Fruit fly (Drosophila melanogaster) whole organism, embryonic: ENCODE measurements around the gene Wdr62.

Source experiments
- Abd-B ChIP-seq: fragments of 200-800 bp; sonication (Bioruptor generic); optimal IDR thresholded peaks from 2 replicates; lab custom pipeline; 2018; ENCODE audit warnings: missing biosample characterization, mild to moderate bottlenecking, missing genetic modification characterization, moderate library complexity
- Aef1 ChIP-seq: fragments of 200-800 bp; sonication (Bioruptor generic); IDR thresholded peaks from 3 replicates; pipeline ENCODE4 v1.3.6; 2022; ENCODE audit warnings: missing biosample characterization, missing genetic modification characterization
- B-H2 ChIP-seq: fragments of 200-800 bp; sonication (Bioruptor generic); optimal IDR thresholded peaks from 2 replicates; lab custom pipeline; 2018; ENCODE audit warnings: missing biosample characterization, mild to moderate bottlenecking, missing genetic modification characterization
- Bdp1 ChIP-seq: fragments of 200-800 bp; sonication (Bioruptor generic); optimal IDR thresholded peaks from 3 replicates; lab custom pipeline; 2016; ENCODE audit warnings: missing biosample characterization, missing genetic modification characterization
- CG10366 ChIP-seq: fragments of 200-800 bp; sonication (Bioruptor generic); IDR thresholded peaks from 2 replicates; pipeline ENCODE4 v1.3.6; 2022; ENCODE audit warnings: missing biosample characterization, missing genetic modification characterization
- CG10462 ChIP-seq: fragments of 200-800 bp; sonication (Bioruptor generic); optimal IDR thresholded peaks from 2 replicates; lab custom pipeline; 2016; ENCODE audit warnings: missing biosample characterization, missing genetic modification characterization
- CG10543 ChIP-seq: fragments of 200-800 bp; sonication (Bioruptor generic); optimal IDR thresholded peaks from 3 replicates; lab custom pipeline; 2017; ENCODE audit warnings: missing biosample characterization, mild to moderate bottlenecking, missing genetic modification characterization, moderate library complexity
- CG13296 ChIP-seq: fragments of 200-800 bp; sonication (Bioruptor generic); optimal IDR thresholded peaks from 3 replicates; lab custom pipeline; 2018; ENCODE audit warnings: missing biosample characterization, mild to moderate bottlenecking, missing genetic modification characterization
- CG13894 ChIP-seq: fragments of 200-800 bp; sonication (Bioruptor generic); optimal IDR thresholded peaks from 3 replicates; lab custom pipeline; 2018; ENCODE audit warnings: missing biosample characterization, mild to moderate bottlenecking, missing genetic modification characterization, moderate library complexity
- CG14014 ChIP-seq: fragments of 200-800 bp; sonication (Bioruptor generic); IDR thresholded peaks from 2 replicates; pipeline ENCODE4 v1.3.6; 2022; ENCODE audit warnings: missing biosample characterization, missing genetic modification characterization
- CG1602 ChIP-seq: fragments of 200-800 bp; sonication (Bioruptor generic); optimal IDR thresholded peaks from 3 replicates; lab custom pipeline; 2016; ENCODE audit warnings: missing biosample characterization, missing genetic modification characterization
- CG17361 ChIP-seq: fragments of 200-800 bp; sonication (Bioruptor generic); IDR thresholded peaks from 3 replicates; pipeline ENCODE4 v1.3.6; 2022; ENCODE audit warnings: missing biosample characterization, missing genetic modification characterization
- CG18262 ChIP-seq: fragments of 200-800 bp; optimal IDR thresholded peaks from 3 replicates; lab custom pipeline; 2019; ENCODE audit warnings: missing biosample characterization, mild to moderate bottlenecking, missing genetic modification characterization, moderate library complexity
- CG3065 ChIP-seq: fragments of 200-800 bp; sonication (Bioruptor generic); optimal IDR thresholded peaks from 2 replicates; lab custom pipeline; 2016; ENCODE audit warnings: missing biosample characterization, missing genetic modification characterization
- CG32532 ChIP-seq: fragments of 200-800 bp; sonication (Bioruptor generic); IDR thresholded peaks from 2 replicates; pipeline ENCODE4 v1.3.6; 2022; ENCODE audit warnings: missing biosample characterization, missing genetic modification characterization
- CG33213 ChIP-seq: fragments of 200-800 bp; sonication (Bioruptor generic); optimal IDR thresholded peaks from 3 replicates; lab custom pipeline; 2016; ENCODE audit warnings: missing biosample characterization, missing genetic modification characterization
- CG43689 ChIP-seq: fragments of 200-800 bp; sonication (Bioruptor generic); IDR thresholded peaks from 2 replicates; pipeline ENCODE4 v1.3.6; 2022; ENCODE audit warnings: missing biosample characterization, missing genetic modification characterization
- CG4404 ChIP-seq: fragments of 200-800 bp; sonication (Bioruptor generic); IDR thresholded peaks from 2 replicates; pipeline ENCODE4 v1.3.6; 2022; ENCODE audit warnings: missing biosample characterization, missing genetic modification characterization
- CG4707 ChIP-seq: fragments of 200-800 bp; sonication (Bioruptor generic); optimal IDR thresholded peaks from 2 replicates; lab custom pipeline; 2018; ENCODE audit warnings: missing biosample characterization, mild to moderate bottlenecking, missing genetic modification characterization, moderate library complexity
- CG6175 ChIP-seq: fragments of 200-800 bp; sonication (Bioruptor generic); IDR thresholded peaks from 3 replicates; pipeline ENCODE4 v1.3.6; 2022; ENCODE audit warnings: missing biosample characterization, missing genetic modification characterization
- CG8944 ChIP-seq: fragments of 200-800 bp; sonication (Bioruptor generic); optimal IDR thresholded peaks from 3 replicates; lab custom pipeline; 2016; ENCODE audit warnings: missing biosample characterization, missing genetic modification characterization
- CG9817 ChIP-seq: fragments of 200-800 bp; sonication (Bioruptor generic); optimal IDR thresholded peaks from 2 replicates; lab custom pipeline; 2018; ENCODE audit warnings: missing biosample characterization, mild to moderate bottlenecking, missing genetic modification characterization, moderate library complexity
- H15 ChIP-seq: fragments of 200-800 bp; sonication (Bioruptor generic); IDR thresholded peaks from 3 replicates; pipeline ENCODE4 v1.3.6; 2022; ENCODE audit warnings: missing biosample characterization, missing genetic modification characterization
- HmgD ChIP-seq: fragments of 200-800 bp; sonication (Bioruptor generic); optimal IDR thresholded peaks from 3 replicates; lab custom pipeline; 2016; ENCODE audit warnings: missing biosample characterization, missing genetic modification characterization
- Hsf ChIP-seq: fragments of 200-800 bp; sonication (Bioruptor generic); optimal IDR thresholded peaks from 3 replicates; lab custom pipeline; 2016; ENCODE audit warnings: missing biosample characterization, missing genetic modification characterization
- MBD-R2 ChIP-seq: fragments of 200-800 bp; sonication (Bioruptor generic); IDR thresholded peaks from 2 replicates; pipeline ENCODE4 v1.3.6; 2022; ENCODE audit warnings: missing biosample characterization, missing genetic modification characterization
- Max ChIP-seq: fragments of 200-800 bp; sonication (Bioruptor generic); optimal IDR thresholded peaks from 2 replicates; lab custom pipeline; 2016; ENCODE audit warnings: missing biosample characterization, mild to moderate bottlenecking, missing genetic modification characterization
- YL-1 ChIP-seq: fragments of 200-800 bp; sonication (Bioruptor generic); optimal IDR thresholded peaks from 3 replicates; lab custom pipeline; 2017; ENCODE audit warnings: missing biosample characterization, mild to moderate bottlenecking, missing genetic modification characterization
- abd-A ChIP-seq: fragments of 200-800 bp; sonication (Bioruptor generic); optimal IDR thresholded peaks from 3 replicates; lab custom pipeline; 2019; ENCODE audit warnings: missing biosample characterization, mild to moderate bottlenecking, missing genetic modification characterization, moderate library complexity
- bowl ChIP-seq: fragments of 200-800 bp; sonication (Bioruptor generic); IDR thresholded peaks from 2 replicates; pipeline ENCODE4 v1.3.6; 2022; ENCODE audit warnings: missing biosample characterization, missing genetic modification characterization
- bsh ChIP-seq, 2 experiments: fragments of 200-800 bp; sonication (Bioruptor generic); optimal IDR thresholded peaks; 2 replicates each; lab custom pipeline; 2017 to 2018; ENCODE audit warnings: mild to moderate bottlenecking in 2 of 2, missing biosample characterization in 2 of 2, missing genetic modification characterization in 2 of 2, moderate library complexity in 1 of 2
- cwo ChIP-seq: fragments of 200-800 bp; sonication (Bioruptor generic); optimal IDR thresholded peaks from 3 replicates; lab custom pipeline; 2017; ENCODE audit warnings: missing biosample characterization, missing genetic modification characterization, mild to moderate bottlenecking, moderate library complexity, missing genetic modification reagents
- danr ChIP-seq: fragments of 200-800 bp; sonication (Bioruptor generic); IDR thresholded peaks from 2 replicates; pipeline ENCODE4 v1.3.6; 2022; ENCODE audit warnings: missing biosample characterization, missing genetic modification characterization
- dati ChIP-seq: fragments of 200-800 bp; sonication (Bioruptor generic); IDR thresholded peaks from 2 replicates; pipeline ENCODE4 v1.3.6; 2022; ENCODE audit warnings: missing biosample characterization, missing genetic modification characterization
- disco-r ChIP-seq: fragments of 200-800 bp; sonication (Bioruptor generic); optimal IDR thresholded peaks from 2 replicates; lab custom pipeline; 2016; ENCODE audit warnings: missing biosample characterization, missing genetic modification characterization
- dpn ChIP-seq, 2 experiments: fragments of 200-800 bp; sonication (Bioruptor generic); optimal IDR thresholded peaks; 3 replicates each; lab custom pipeline; 2016; ENCODE audit warnings: missing biosample characterization in 2 of 2, missing genetic modification characterization in 2 of 2
- eyg ChIP-seq: fragments of 200-800 bp; sonication (Bioruptor generic); optimal IDR thresholded peaks from 3 replicates; lab custom pipeline; 2016; ENCODE audit warnings: missing biosample characterization, missing genetic modification characterization
- gcm2 ChIP-seq: fragments of 200-800 bp; sonication (Bioruptor generic); optimal IDR thresholded peaks from 2 replicates; lab custom pipeline; 2016; ENCODE audit warnings: missing biosample characterization, missing genetic modification characterization
- lmd ChIP-seq: fragments of 200-800 bp; sonication (Bioruptor generic); IDR thresholded peaks from 2 replicates; pipeline ENCODE4 v1.3.6; 2022; ENCODE audit warnings: missing biosample characterization, missing genetic modification characterization
- nom ChIP-seq: fragments of 200-800 bp; sonication (Bioruptor generic); optimal IDR thresholded peaks from 2 replicates; lab custom pipeline; 2017; ENCODE audit warnings: missing biosample characterization, missing genetic modification characterization, mild to moderate bottlenecking, moderate library complexity, missing genetic modification reagents
- oc ChIP-seq: fragments of 200-800 bp; sonication (Bioruptor generic); optimal IDR thresholded peaks from 2 replicates; lab custom pipeline; 2018; ENCODE audit warnings: missing biosample characterization, mild to moderate bottlenecking, missing genetic modification characterization, moderate library complexity
- pita ChIP-seq: fragments of 200-800 bp; sonication (Bioruptor generic); optimal IDR thresholded peaks from 2 replicates; lab custom pipeline; 2017; ENCODE audit warnings: missing biosample characterization, mild to moderate bottlenecking, missing genetic modification characterization
- row ChIP-seq: fragments of 200-800 bp; sonication (Bioruptor generic); IDR thresholded peaks from 3 replicates; pipeline ENCODE4 v1.3.6; 2022; ENCODE audit warnings: missing biosample characterization, missing genetic modification characterization
- run ChIP-seq: fragments of 200-800 bp; sonication (Bioruptor generic); optimal IDR thresholded peaks from 3 replicates; lab custom pipeline; 2018; ENCODE audit warnings: missing biosample characterization, mild to moderate bottlenecking, missing genetic modification characterization
- scrt ChIP-seq: fragments of 200-800 bp; sonication (Bioruptor generic); optimal IDR thresholded peaks from 2 replicates; lab custom pipeline; 2018; ENCODE audit warnings: missing biosample characterization, mild to moderate bottlenecking, missing genetic modification characterization, moderate library complexity
- tgo ChIP-seq: fragments of 200-800 bp; sonication (Bioruptor generic); IDR thresholded peaks from 3 replicates; pipeline ENCODE4 v1.3.6; 2022; ENCODE audit warnings: missing biosample characterization, missing genetic modification characterization
- toy ChIP-seq: fragments of 200-800 bp; sonication (Bioruptor generic); IDR thresholded peaks from 2 replicates; pipeline ENCODE4 v1.3.6; 2022; ENCODE audit warnings: missing biosample characterization, missing genetic modification characterization
- trem ChIP-seq: fragments of 200-800 bp; optimal IDR thresholded peaks from 3 replicates; lab custom pipeline; 2019; ENCODE audit warnings: missing biosample characterization, mild to moderate bottlenecking, missing genetic modification characterization, moderate library complexity
- tup ChIP-seq: fragments of 200-800 bp; sonication (Bioruptor generic); optimal IDR thresholded peaks from 2 replicates; lab custom pipeline; 2016; ENCODE audit warnings: missing biosample characterization, mild to moderate bottlenecking, missing genetic modification characterization, moderate library complexity

Gene Wdr62

DNA sequence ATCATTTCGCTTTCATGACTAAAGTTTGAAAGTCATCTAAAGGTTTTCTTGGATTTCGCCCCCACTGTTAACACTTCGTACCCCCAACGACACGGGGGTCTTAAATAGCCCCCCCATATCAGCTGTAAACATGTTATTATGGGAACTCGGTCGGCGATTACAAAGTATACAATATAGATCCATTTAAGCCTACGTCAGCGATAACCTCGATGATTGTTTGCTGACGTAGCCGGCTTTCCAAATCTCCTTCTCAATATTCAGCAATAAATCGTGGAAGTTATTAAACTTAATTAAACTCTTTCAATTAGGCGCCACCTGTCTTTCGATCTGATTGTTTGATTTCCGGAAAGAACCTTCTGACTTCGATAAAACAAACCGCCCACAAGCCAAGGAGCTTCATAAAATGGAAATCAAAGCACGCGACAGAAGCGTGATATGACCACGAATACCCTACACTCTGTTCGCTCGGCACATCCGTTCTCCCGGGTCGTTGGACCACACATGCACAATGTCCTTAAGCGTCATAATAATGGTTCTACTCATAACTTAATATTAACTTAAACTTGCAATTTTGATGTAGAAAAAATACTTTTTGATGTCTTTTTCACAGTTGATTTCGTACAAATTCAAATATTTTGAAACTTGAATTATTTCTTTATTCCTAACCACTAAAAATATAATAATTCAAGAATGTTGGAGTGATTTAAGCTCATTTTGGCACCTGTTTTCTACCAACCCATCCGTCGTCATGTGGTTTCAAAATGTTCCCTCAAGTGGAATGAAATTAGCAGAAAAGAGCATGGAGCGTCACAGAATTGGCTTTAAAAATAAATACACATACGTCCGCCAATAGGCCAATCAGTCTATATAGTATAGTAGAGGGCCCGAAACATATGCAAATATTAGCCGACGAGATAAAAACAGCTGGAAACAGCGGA, 102.2 kb downstream of the Wdr62 start (continued):
- peak; percentile 28; the same call in 1 of the 2 replicates for TF ChIP-seq MBD-R2 (GFP tag; lab: Robert Waterston, UW)
- no peak; the same call in 1 of the 2 replicates for TF ChIP-seq CG4404 (GFP tag; lab: Robert Waterston, UW)
- no peak for TF ChIP-seq Max (GFP tag; lab: Kevin White, UChicago)
- no peak for TF ChIP-seq CG1602 (GFP tag; lab: Kevin White, UChicago)
- no peak for TF ChIP-seq dati
- peak; percentile 61; the same call in 1 of the 2 replicates for TF ChIP-seq lmd (GFP tag; lab: Robert Waterston, UW)
- peak; percentile 46 for TF ChIP-seq CG9817 (tag; lab: Kevin White, UChicago)
- no peak for TF ChIP-seq CG6175 (GFP tag; lab: Robert Waterston, UW)
- no peak for TF ChIP-seq bowl (GFP tag; lab: Robert Waterston, UW)
- TF ChIP-seq oc (tag; lab: Kevin White, UChicago), result no peak
- TF ChIP-seq CG13894 (tag; lab: Kevin White, UChicago), result peak; percentile 4
- TF ChIP-seq bsh (GFP tag; optimal IDR thresholded peaks at IDR 0.05; lab: Kevin White, UChicago), result peak in 1 of 2 experiments; percentile 19
- peak; percentile 95 for TF ChIP-seq cwo (GFP tag; lab: Kevin White, UChicago)
- no peak for TF ChIP-seq disco-r (GFP tag; lab: Kevin White, UChicago)
- no peak for TF ChIP-seq toy
- TF ChIP-seq CG10543 (GFP tag; lab: Kevin White, UChicago), result peak; percentile 46
- TF ChIP-seq scrt (GFP tag; lab: Kevin White, UChicago), result peak; percentile 42
- TF ChIP-seq Hsf, result peak; percentile 50
- TF ChIP-seq B-H2 (GFP tag; lab: Kevin White, UChicago), result peak; percentile 33
- no peak for TF ChIP-seq abd-A
- no peak for TF ChIP-seq trem (tag; lab: Kevin White, UChicago)
- TF ChIP-seq CG13296 (GFP tag; lab: Kevin White, UChicago), result peak; percentile 16
- no peak for TF ChIP-seq eyg (GFP tag; lab: Kevin White, UChicago)
- no peak for TF ChIP-seq pita (GFP tag; lab: Kevin White, UChicago)
- peak; percentile 41; the same call in 1 of the 3 replicates for TF ChIP-seq tgo
- no peak for TF ChIP-seq HmgD (GFP tag; lab: Kevin White, UChicago)
- TF ChIP-seq CG10462, result no peak
- peak; percentile 4 for TF ChIP-seq Bdp1
- peak; percentile 14 for TF ChIP-seq CG33213 (GFP tag; lab: Kevin White, UChicago)
- peak; percentile 21 for TF ChIP-seq gcm2 (GFP tag; lab: Kevin White, UChicago)
- no peak for TF ChIP-seq YL-1 (GFP tag; lab: Kevin White, UChicago)
- TF ChIP-seq dpn (GFP tag; optimal IDR thresholded peaks at IDR 0.05; lab: Kevin White, UChicago), result peak; percentile 26 to 61
- no peak for TF ChIP-seq CG43689 (GFP tag; lab: Robert Waterston, UW)
- peak; percentile 61 for TF ChIP-seq CG14014 (GFP tag; lab: Robert Waterston, UW)
- peak; percentile 82 for TF ChIP-seq CG32532 (GFP tag; lab: Robert Waterston, UW)
- TF ChIP-seq nom, result no peak
- peak; percentile 31; the same call in 1 of the 2 replicates for TF ChIP-seq danr (GFP tag; lab: Robert Waterston, UW)
- TF ChIP-seq run (tag; lab: Kevin White, UChicago), result no peak
- no peak for TF ChIP-seq CG8944
- TF ChIP-seq CG4707 (GFP tag; lab: Kevin White, UChicago), result no peak
- TF ChIP-seq CG17361, result peak; percentile 41; the same call in 1 of the 3 replicates
- no peak for TF ChIP-seq tup (GFP tag; lab: Kevin White, UChicago)
- peak; percentile 35 for TF ChIP-seq Abd-B (GFP tag; lab: Kevin White, UChicago)
- peak; percentile 73 for TF ChIP-seq row (GFP tag; lab: Robert Waterston, UW)
- TF ChIP-seq CG10366 (GFP tag; lab: Robert Waterston, UW), result peak; percentile 35
- TF ChIP-seq CG18262, result peak; percentile 15
- peak; percentile 48; the same call in 2 of the 3 replicates for TF ChIP-seq Aef1
- TF ChIP-seq CG3065, result no peak
- TF ChIP-seq H15, result peak; percentile 59; the same call in 1 of the 3 replicates
